Worm (Caenorhabditis elegans) whole organism, midembryonic: Measurements from ENCODE around the gene K09C4.4.

Experiments
- T22C8.4 ChIP-seq: fragments of 200-800 bp; sonication (Bioruptor generic); IDR thresholded peaks from 2 replicates; pipeline ENCODE4 v1.3.6; 2022; ENCODE audit warnings: missing genetic modification characterization, missing compliant biosample characterization
- cog-1 ChIP-seq: sonication (generic microtip); optimal IDR thresholded peaks from 2 replicates; lab custom pipeline; 2016; ENCODE audit warnings: missing genetic modification characterization, missing compliant biosample characterization
- flt-1 ChIP-seq: fragments of 200-800 bp; sonication (Bioruptor generic); IDR thresholded peaks from 2 replicates; pipeline ENCODE4 v1.3.6; 2022; ENCODE audit warnings: missing genetic modification characterization, missing compliant biosample characterization
- klf-2 ChIP-seq: fragments of 200-800 bp; sonication (Bioruptor generic); conservative IDR thresholded peaks from 2 replicates; pipeline ENCODE4 v1.3.6; 2022; ENCODE audit warnings: missing genetic modification reagents, missing genetic modification characterization, missing compliant biosample characterization
- med-1 ChIP-seq: sonication (generic microtip); optimal IDR thresholded peaks from 2 replicates; lab custom pipeline; 2017; ENCODE audit warnings: missing genetic modification characterization, mild to moderate bottlenecking, missing compliant biosample characterization, antibody characterized with exemption, missing genetic modification reagents; ENCODE audit not compliant: insufficient read depth
- ref-1 ChIP-seq: fragments of 200-800 bp; sonication (Bioruptor generic); conservative IDR thresholded peaks from 2 replicates; pipeline ENCODE4 v1.3.6; 2022; ENCODE audit warnings: missing genetic modification reagents, missing genetic modification characterization, missing compliant biosample characterization
- tab-1 ChIP-seq: fragments of 200-800 bp; sonication (Bioruptor generic); IDR thresholded peaks from 2 replicates; pipeline ENCODE4 v1.3.6; 2022; ENCODE audit warnings: missing genetic modification characterization, missing compliant biosample characterization
- ztf-23 ChIP-seq: fragments of 200-800 bp; sonication (Bioruptor generic); IDR thresholded peaks from 2 replicates; pipeline ENCODE4 v1.3.6; 2022; ENCODE audit warnings: missing genetic modification reagents, missing genetic modification characterization, missing compliant biosample characterization
- ztf-29 ChIP-seq: fragments of 200-800 bp; sonication (Bioruptor generic); IDR thresholded peaks from 2 replicates; pipeline ENCODE4 v1.3.6; 2022; ENCODE audit warnings: missing genetic modification reagents, missing genetic modification characterization, missing compliant biosample characterization

The K09C4.4 gene

ce11 chrX:3260509-3260908 lies 28.8 kb upstream of the K09C4.4 start, which contains the start of gene lbp-2:
Gene lbp-2, plus strand, starts transcription at chrX:3260610.
- no peak for TF ChIP-seq ztf-23 (GFP tag; lab: Robert Waterston, UW)
- no peak for TF ChIP-seq med-1 (GFP tag; lab: Kevin White, UChicago)
- TF ChIP-seq klf-2 (GFP tag; lab: Robert Waterston, UW) = no peak
- TF ChIP-seq flt-1 (GFP tag; lab: Robert Waterston, UW) = no peak
- TF ChIP-seq T22C8.4 = no peak
- TF ChIP-seq ref-1 (GFP tag; lab: Robert Waterston, UW) = no peak
- TF ChIP-seq tab-1 (GFP tag; lab: Robert Waterston, UW) = no peak
- TF ChIP-seq cog-1 = no peak
- TF ChIP-seq ztf-29 (GFP tag; lab: Robert Waterston, UW) = no peak

DNA sequence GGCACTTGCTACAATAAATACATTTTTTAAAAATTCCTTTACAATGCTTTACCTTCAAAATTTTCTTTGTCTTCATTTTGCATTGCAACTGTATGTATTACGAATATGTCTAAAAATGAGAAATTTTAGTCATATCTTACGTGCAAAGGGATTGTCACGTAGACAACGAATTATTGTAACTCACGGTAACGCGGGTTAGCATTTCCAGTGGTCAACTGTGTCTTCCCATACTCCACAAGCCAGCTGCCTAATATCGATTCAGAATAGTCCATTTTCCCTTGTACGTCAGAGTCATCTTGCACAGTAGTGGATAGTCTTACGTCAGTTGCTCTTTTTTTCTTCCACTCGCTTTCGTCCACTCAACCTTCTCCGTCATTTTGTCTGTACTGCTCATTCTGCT lies 26.7 kb upstream of the K09C4.4 start, which contains the start of gene fbxb-71:
Gene fbxb-71 (plus strand): TSS at position 301 of the 400 bp plus-strand sequence.
- TF ChIP-seq T22C8.4 (no peak), tab-1 (GFP tag; lab: Robert Waterston, UW) (no peak), cog-1 (no peak), ztf-29 (GFP tag; lab: Robert Waterston, UW) (no peak), klf-2 (GFP tag; lab: Robert Waterston, UW) (no peak), ref-1 (GFP tag; lab: Robert Waterston, UW) (no peak), flt-1 (GFP tag; lab: Robert Waterston, UW) (no peak), ztf-23 (GFP tag; lab: Robert Waterston, UW) (no peak), med-1 (GFP tag; lab: Kevin White, UChicago) (no peak)

ce11 chrX:3270806-3271205 lies 18.5 kb upstream of the K09C4.4 start, which contains the start of gene sul-1:
Gene sul-1, minus strand, starts transcription at chrX:3270906.
- TF ChIP-seq med-1 (GFP tag; lab: Kevin White, UChicago) = no peak
- TF ChIP-seq ref-1 (GFP tag; lab: Robert Waterston, UW) = no peak
- TF ChIP-seq ztf-23 (GFP tag; lab: Robert Waterston, UW) = no peak
- no peak for TF ChIP-seq cog-1
- no peak for TF ChIP-seq klf-2 (GFP tag; lab: Robert Waterston, UW)
- TF ChIP-seq tab-1 (GFP tag; lab: Robert Waterston, UW) = no peak
- no peak for TF ChIP-seq T22C8.4
- no peak for TF ChIP-seq ztf-29 (GFP tag; lab: Robert Waterston, UW)
- TF ChIP-seq flt-1 (GFP tag; lab: Robert Waterston, UW) = no peak

DNA sequence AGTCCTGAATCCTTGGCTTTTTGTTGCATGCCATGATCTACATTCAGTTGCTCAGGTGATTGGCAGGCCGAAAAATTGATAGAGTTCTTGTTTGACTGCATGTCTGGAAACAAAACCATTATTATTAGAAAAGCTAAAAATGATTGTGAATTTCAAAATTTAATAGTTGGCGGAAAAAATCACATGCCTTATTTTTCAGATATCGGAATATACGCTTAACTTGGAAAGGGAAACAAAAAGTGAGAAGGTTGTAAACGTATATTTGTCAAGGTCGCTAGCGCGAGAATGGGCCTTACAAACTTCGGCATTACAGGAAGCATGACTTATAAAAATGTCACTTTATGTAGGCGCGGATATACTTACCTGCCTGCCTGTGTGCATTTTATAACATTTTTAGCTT lies 17.6 kb upstream of the K09C4.4 start, which contains the start of gene K09C4.9:
Gene K09C4.9 (minus strand): TSS at position 101 of the 400 bp plus-strand sequence.
- no peak for TF ChIP-seq ztf-23 (GFP tag; lab: Robert Waterston, UW)
- no peak for TF ChIP-seq T22C8.4
- TF ChIP-seq ztf-29 (GFP tag; lab: Robert Waterston, UW) = no peak
- no peak for TF ChIP-seq med-1 (GFP tag; lab: Kevin White, UChicago)
- TF ChIP-seq flt-1 (GFP tag; lab: Robert Waterston, UW) = no peak

ce11 chrX:3272580-3272979 lies 16.7 kb upstream of the K09C4.4 start, which contains the start of gene K09C4.7:
Gene K09C4.7, plus strand, starts transcription at chrX:3272880.
- TF ChIP-seq flt-1 (GFP tag; lab: Robert Waterston, UW) (no peak), ztf-23 (GFP tag; lab: Robert Waterston, UW) (no peak), med-1 (GFP tag; lab: Kevin White, UChicago) (no peak), T22C8.4 (no peak), ref-1 (GFP tag; lab: Robert Waterston, UW) (no peak), cog-1 (no peak), ztf-29 (GFP tag; lab: Robert Waterston, UW) (no peak), tab-1 (GFP tag; lab: Robert Waterston, UW) (no peak), klf-2 (GFP tag; lab: Robert Waterston, UW) (no peak)

DNA sequence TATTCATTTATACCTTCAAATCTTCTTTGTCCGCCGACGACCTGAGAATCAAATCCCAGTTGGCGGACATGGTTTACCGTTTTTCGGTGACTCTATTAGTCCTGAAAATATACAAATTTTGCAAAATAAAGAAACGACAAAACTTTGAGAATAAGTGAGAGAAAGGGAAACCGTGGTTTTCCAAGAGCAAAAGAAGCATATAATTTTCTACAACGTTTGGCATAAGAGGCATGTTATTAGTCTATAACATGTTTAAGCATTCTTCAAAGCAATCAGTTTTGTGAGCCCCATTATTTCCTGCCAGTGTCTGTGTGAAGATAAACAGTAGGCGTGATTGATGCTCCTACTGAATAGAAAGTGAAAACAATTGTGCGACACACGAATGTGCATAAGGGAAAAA lies 9.2 kb upstream of the K09C4.4 start, which contains the start of gene K09C4.10:
Gene K09C4.10 (minus strand): TSS at position 101 of the 400 bp plus-strand sequence.
- TF ChIP-seq klf-2 (GFP tag; lab: Robert Waterston, UW) (no peak), cog-1 (no peak), ztf-29 (GFP tag; lab: Robert Waterston, UW) (no peak), tab-1 (GFP tag; lab: Robert Waterston, UW) (no peak), ztf-23 (GFP tag; lab: Robert Waterston, UW) (no peak), med-1 (GFP tag; lab: Kevin White, UChicago) (no peak), T22C8.4 (no peak), flt-1 (GFP tag; lab: Robert Waterston, UW) (no peak), ref-1 (GFP tag; lab: Robert Waterston, UW) (no peak)

DNA sequence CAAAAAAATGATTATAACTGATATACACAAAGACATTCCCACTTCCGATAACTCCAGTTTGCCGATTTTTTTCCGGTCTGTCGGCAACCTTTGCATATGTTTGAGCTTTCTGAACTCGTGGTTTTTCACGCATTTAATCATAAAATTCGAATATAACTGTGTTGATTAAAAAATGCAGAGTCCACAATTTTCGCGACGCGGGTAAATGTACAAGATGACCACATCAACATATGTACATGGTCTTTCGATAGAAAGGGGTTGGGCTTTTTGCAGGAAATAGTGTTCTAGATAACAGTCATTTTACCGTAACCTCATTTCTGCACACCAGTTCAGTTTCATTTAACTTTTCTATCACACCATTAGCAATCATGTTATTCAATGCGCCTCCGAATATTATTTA lies 7.0 kb upstream of the K09C4.4 start, which contains the start of gene K09C4.5:
Gene K09C4.5 (plus strand): TSS at position 326 of the 400 bp plus-strand sequence.
- TF ChIP-seq tab-1 (GFP tag; lab: Robert Waterston, UW) (no peak), ref-1 (GFP tag; lab: Robert Waterston, UW) (no peak), klf-2 (GFP tag; lab: Robert Waterston, UW) (no peak), med-1 (GFP tag; lab: Kevin White, UChicago) (no peak), cog-1 (no peak), T22C8.4 (no peak)

DNA sequence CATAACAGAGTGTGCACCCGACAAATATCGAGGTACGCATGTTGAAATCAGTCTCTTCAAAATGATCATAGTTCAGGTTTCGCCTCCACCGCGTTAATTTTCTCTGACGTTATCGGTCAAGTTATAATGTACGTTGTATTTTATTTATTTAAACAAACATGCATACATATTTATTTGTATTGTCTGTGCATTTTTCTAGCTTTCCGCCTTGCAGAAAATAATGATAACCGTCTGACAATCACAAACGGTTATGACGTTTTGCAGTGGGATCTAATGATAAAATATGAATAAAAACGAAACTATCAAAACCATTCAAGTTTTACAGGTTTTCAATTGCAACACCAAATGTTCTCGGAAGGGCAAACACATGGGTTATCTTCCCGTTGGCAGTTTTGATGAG lies 6.1 kb upstream of the K09C4.4 start:
- no peak for TF ChIP-seq med-1 (GFP tag; lab: Kevin White, UChicago)
- TF ChIP-seq cog-1 = no peak
- no peak for TF ChIP-seq ref-1 (GFP tag; lab: Robert Waterston, UW)
- TF ChIP-seq tab-1 (GFP tag; lab: Robert Waterston, UW) = no peak
- no peak for TF ChIP-seq ztf-23 (GFP tag; lab: Robert Waterston, UW)
- TF ChIP-seq flt-1 (GFP tag; lab: Robert Waterston, UW) = no peak
- TF ChIP-seq ztf-29 (GFP tag; lab: Robert Waterston, UW) = no peak
- TF ChIP-seq klf-2 (GFP tag; lab: Robert Waterston, UW) = no peak
- TF ChIP-seq T22C8.4 = no peak

ce11 chrX:3284967-3285366 lies 4.3 kb upstream of the K09C4.4 start:
- TF ChIP-seq ztf-23 (GFP tag; lab: Robert Waterston, UW) = no peak
